Worm (Caenorhabditis elegans): ENCODE data around the gene C14B9.2.

The C14B9.2 gene

DNA sequence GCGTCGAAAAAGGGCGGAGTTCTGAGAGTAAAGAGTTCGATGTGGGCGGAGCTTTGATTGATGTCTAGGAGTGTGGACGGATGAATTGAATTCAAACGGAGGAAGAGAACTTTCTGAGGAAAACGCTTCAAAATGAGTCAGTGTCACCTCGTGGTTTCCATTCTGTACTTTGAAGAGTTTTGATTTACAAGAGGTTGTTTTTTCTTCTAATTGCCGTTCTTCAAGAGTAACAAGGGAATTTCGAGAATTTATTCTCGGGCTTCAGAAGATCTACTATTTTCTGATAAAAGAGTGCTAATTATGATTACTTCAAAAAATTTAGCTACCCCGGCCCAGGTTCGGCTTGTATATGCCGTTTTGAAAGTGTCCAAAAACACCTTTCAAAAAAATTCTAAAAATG, 42.8 kb downstream of the C14B9.2 start, which contains the start of gene C50C3.12:
C50C3.12 (plus strand) TSS at position 301 of the 400 bp plus-strand sequence.
- TF ChIP-seq ztf-29 (GFP tag; IDR thresholded peaks at IDR 0.05) (no peak), ztf-23 (GFP tag; IDR thresholded peaks at IDR 0.05) (no peak), flt-1 (GFP tag; IDR thresholded peaks at IDR 0.05) (no peak), cog-1 (tag; optimal IDR thresholded peaks at IDR 0.05) (no peak), med-1 (GFP tag; optimal IDR thresholded peaks at IDR 0.05; ENCODE audit: insufficient read depth) (no peak), klf-2 (GFP tag; conservative IDR thresholded peaks at IDR 0.05) (no peak), T22C8.4 (GFP tag; IDR thresholded peaks at IDR 0.05) (no peak), tab-1 (GFP tag; IDR thresholded peaks at IDR 0.05) (no peak), ref-1 (GFP tag; conservative IDR thresholded peaks at IDR 0.05) (no peak)

DNA sequence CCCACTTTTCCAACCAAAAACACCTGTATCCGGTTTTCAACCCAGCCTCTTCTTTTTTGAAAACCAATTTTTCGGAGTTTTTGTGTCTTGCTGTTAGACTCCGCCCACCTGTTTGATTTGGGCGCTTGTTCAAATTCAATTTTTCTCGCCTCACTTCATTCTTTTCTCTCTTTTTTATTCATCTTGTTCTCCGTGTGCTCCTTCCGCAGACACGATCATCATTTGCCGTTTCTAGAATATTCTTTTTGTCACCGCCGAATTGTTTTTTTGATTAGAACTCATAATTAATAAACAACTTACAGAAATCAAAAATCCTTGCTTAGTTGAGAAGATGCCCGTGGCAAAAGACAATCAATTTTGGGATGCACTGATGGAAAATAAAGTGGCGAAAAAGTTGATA, 45.5 kb downstream of the C14B9.2 start, which contains the start of gene C50C3.5:
C50C3.5 (plus strand) TSS at position 301 of the 400 bp plus-strand sequence.
- TF ChIP-seq klf-2 (GFP tag; conservative IDR thresholded peaks at IDR 0.05) (no peak), flt-1 (GFP tag; IDR thresholded peaks at IDR 0.05) (no peak), cog-1 (tag; optimal IDR thresholded peaks at IDR 0.05) (no peak), ztf-23 (GFP tag; IDR thresholded peaks at IDR 0.05) (no peak)

DNA sequence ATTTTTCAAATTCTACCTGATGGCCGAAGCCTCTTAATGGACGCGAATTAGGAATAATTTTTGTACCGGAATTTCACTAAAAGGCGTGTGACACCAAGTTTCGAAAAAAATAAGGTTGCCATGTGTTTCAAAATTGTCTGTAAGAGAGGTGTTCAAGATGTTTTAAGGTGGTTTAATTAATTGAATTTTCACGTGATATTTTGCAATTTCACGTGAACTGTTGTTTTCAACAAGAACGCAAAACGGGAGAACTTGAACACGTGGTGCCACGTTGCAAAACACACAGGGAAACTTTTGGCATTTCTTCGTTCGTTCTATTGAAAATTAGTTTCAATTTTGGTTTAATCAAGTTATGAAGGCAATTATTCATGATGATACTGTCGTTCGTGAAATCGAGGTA, 48.1 kb downstream of the C14B9.2 start, which contains the start of gene spc-2:
spc-2 (plus strand) TSS at position 301 of the 400 bp plus-strand sequence.
- TF ChIP-seq ref-1 (GFP tag; conservative IDR thresholded peaks at IDR 0.05), result no peak
- no peak for TF ChIP-seq tab-1 (GFP tag; IDR thresholded peaks at IDR 0.05)
- no peak for TF ChIP-seq ztf-29 (GFP tag; IDR thresholded peaks at IDR 0.05)
- TF ChIP-seq med-1 (GFP tag; optimal IDR thresholded peaks at IDR 0.05; ENCODE audit: insufficient read depth), result no peak
- TF ChIP-seq cog-1 (tag; optimal IDR thresholded peaks at IDR 0.05), result no peak
- TF ChIP-seq flt-1 (GFP tag; IDR thresholded peaks at IDR 0.05), result no peak
- TF ChIP-seq T22C8.4 (GFP tag; IDR thresholded peaks at IDR 0.05), result no peak
- no peak for TF ChIP-seq ztf-23 (GFP tag; IDR thresholded peaks at IDR 0.05)
- no peak for TF ChIP-seq klf-2 (GFP tag; conservative IDR thresholded peaks at IDR 0.05)

DNA sequence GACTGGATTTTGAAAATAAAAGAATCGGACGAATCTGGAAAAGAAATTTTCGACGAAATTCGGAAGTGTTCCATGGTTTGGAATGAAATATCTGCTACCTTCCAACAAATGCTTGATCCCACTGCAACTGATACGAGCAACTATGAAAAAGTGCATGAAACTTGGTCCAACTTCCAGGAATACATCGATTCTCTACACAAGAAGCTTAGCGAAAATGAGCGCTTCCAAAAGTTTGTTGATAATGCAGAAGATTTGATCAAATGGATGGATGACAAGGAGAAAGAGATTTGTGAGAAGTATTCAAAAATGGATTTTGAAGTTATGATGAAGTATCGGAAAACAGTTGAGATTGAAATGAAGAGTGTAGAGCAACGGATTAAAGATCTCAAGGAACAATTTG, 49.1 kb downstream of the C14B9.2 start:
- TF ChIP-seq flt-1 (GFP tag; IDR thresholded peaks at IDR 0.05), result no peak
- no peak for TF ChIP-seq cog-1 (tag; optimal IDR thresholded peaks at IDR 0.05)
- no peak for TF ChIP-seq ztf-23 (GFP tag; IDR thresholded peaks at IDR 0.05)
- no peak for TF ChIP-seq ref-1 (GFP tag; conservative IDR thresholded peaks at IDR 0.05)
- TF ChIP-seq klf-2 (GFP tag; conservative IDR thresholded peaks at IDR 0.05), result no peak
- no peak for TF ChIP-seq ztf-29 (GFP tag; IDR thresholded peaks at IDR 0.05)
- TF ChIP-seq tab-1 (GFP tag; IDR thresholded peaks at IDR 0.05), result no peak
- no peak for TF ChIP-seq T22C8.4 (GFP tag; IDR thresholded peaks at IDR 0.05)
- TF ChIP-seq med-1 (GFP tag; optimal IDR thresholded peaks at IDR 0.05; ENCODE audit: insufficient read depth), result no peak

DNA sequence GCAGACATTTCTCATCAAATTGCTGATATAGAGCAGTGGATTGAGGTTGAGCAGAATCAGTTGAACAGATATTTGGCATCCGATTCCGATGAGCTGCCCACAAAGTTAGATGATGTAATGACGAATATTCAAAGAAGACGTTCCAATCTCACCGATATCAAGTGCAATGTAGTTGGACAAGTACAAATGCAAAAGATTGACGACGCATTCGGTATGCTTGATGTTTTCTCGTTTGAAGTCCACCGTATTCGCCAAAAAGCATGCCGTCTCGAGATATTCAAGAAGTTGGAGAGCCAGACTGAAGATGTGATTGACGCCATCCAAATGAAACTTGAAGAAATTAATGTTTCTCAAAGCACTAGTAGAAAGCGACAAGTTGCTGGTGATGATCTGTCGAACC, 51.7 kb downstream of the C14B9.2 start:
- no peak for TF ChIP-seq ref-1 (GFP tag; conservative IDR thresholded peaks at IDR 0.05)
- TF ChIP-seq ztf-23 (GFP tag; IDR thresholded peaks at IDR 0.05), result no peak
- TF ChIP-seq cog-1 (tag; optimal IDR thresholded peaks at IDR 0.05), result no peak
- TF ChIP-seq flt-1 (GFP tag; IDR thresholded peaks at IDR 0.05), result no peak
- TF ChIP-seq ztf-29 (GFP tag; IDR thresholded peaks at IDR 0.05), result no peak

All from whole organism, midembryonic.